Worm (Caenorhabditis elegans) whole organism, L4 larva: ENCODE measurements around the gene him-14.

Experiments
- T20F7.1 ChIP-seq: fragments of 200-800 bp; sonication (Bioruptor generic); optimal IDR thresholded peaks from 2 replicates; lab custom pipeline; 2018; ENCODE audit warnings: mild to moderate bottlenecking, missing genetic modification characterization, missing compliant biosample characterization
- fkh-10 ChIP-seq: fragments of 150-350 bp; optimal IDR thresholded peaks from 2 replicates; lab custom pipeline; 2014; ENCODE audit warnings: missing biosample characterization, missing genetic modification reagents, missing genetic modification characterization
- mdl-1 ChIP-seq, 2 experiments: fragments of 150-350 bp in 1 of 2; sonication (generic microtip) in 1 of 2; optimal IDR thresholded peaks; 2 replicates each; lab custom pipeline; 2014 to 2017; ENCODE audit warnings: missing biosample characterization in 2 of 2, missing genetic modification characterization in 2 of 2

Gene him-14

DNA sequence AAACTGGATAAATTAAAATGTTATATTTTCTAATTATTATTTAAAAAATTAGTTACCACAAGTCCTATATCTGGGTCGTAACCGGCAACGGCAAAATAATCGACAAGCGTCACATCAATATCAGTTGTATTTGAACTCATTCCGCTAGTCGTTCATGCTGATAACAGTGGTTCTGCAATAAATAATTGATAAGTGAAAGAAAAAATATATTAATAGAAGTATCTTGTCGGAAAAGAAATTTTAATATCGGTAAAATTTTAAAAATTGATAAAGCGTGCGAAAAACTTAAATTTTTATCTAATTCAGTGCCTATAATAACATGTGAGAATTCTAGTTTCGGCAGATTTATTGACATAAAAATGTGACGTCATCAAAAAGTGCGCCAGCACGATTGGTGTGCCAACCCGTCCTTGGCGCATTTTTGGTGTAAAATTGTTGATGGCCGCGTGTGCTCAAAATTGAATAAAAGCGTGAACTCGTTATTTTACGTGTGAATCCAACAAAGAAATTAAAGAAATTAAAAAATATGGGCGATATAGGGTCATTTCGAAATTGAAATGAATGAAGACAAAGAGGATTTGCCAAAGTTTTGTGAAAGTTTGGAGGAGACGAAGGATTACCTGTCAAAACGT, 47.3 kb downstream of the him-14 start, which contains the start of the genes lst-6 and lst-5 (continued):
- peak in 1 of 2 experiments; percentile 34 for TF ChIP-seq mdl-1 (tag; optimal IDR thresholded peaks at IDR 0.05; lab: Kevin White, UChicago)
- TF ChIP-seq T20F7.1 (GFP tag; lab: Kevin White, UChicago) = peak; percentile 70
- peak; percentile 53 for TF ChIP-seq fkh-10 (GFP tag; lab: Kevin White, UChicago)
